Worm (Caenorhabditis elegans): ENCODE measurements around the gene sre-50.

ce11 chrII:12284045-12284444 is 19.3 kb upstream of the sre-50 start:
- TF ChIP-seq nhr-27 (tag; optimal IDR thresholded peaks at IDR 0.05) (no peak), unc-62 (GFP tag; optimal IDR thresholded peaks at IDR 0.05) (no peak), hsf-1 (GFP tag; IDR thresholded peaks at IDR 0.05) (peak; percentile 77), ets-4 (GFP tag; optimal IDR thresholded peaks at IDR 0.05) (no peak)

All from whole organism, young adult.